Worm (Caenorhabditis elegans): ENCODE measurements around the gene K02G10.5.

DNA sequence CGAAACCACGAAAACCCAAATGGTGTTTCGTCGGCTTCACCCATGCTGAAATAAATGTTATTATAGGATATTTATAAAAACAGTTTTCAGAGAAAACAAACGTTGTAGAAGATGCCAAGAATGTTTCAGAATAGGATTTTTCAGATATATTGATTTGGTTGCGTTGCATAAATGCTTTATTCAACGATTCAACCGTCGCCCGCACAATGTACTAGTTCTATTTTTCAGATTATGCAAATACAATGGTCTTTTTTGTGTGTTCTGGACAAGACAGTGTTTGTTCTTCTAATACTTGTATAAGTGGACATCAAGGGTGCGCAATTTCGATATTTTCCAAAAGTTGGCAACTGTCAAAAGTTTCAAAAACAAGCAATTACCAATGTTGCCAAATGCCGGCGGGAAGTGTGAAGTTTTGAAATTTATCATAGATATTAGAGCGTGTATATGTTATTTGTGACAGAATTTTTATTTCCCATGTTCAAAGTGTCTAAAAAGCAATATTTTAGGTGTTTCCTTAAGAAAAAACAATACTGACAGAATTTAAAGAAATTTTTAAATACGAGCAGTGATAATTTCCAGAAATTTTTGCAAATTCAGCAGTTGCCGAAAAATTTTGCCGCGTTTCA lies at the start of gene K02G10.5:
- TF ChIP-seq ztf-29 (GFP tag; IDR thresholded peaks at IDR 0.05) (no peak), med-1 (GFP tag; optimal IDR thresholded peaks at IDR 0.05; ENCODE audit: insufficient read depth) (no peak), T22C8.4 (GFP tag; IDR thresholded peaks at IDR 0.05) (no peak), flt-1 (GFP tag; IDR thresholded peaks at IDR 0.05) (no peak), klf-2 (GFP tag; conservative IDR thresholded peaks at IDR 0.05) (no peak), ref-1 (GFP tag; conservative IDR thresholded peaks at IDR 0.05) (no peak), cog-1 (tag; optimal IDR thresholded peaks at IDR 0.05) (no peak), tab-1 (GFP tag; IDR thresholded peaks at IDR 0.05) (no peak)

All from whole organism, midembryonic.